Worm (Caenorhabditis elegans) whole organism, L4/young adult: ENCODE measurements around the gene F31F7.2.

Source experiments
- W03F9.2 ChIP-seq: fragments of 150-350 bp; optimal IDR thresholded peaks from 2 replicates; lab custom pipeline; 2014; ENCODE audit warnings: missing biosample characterization, missing genetic modification characterization
- dao-5 ChIP-seq: sonication (generic microtip); optimal IDR thresholded peaks from 2 replicates; lab custom pipeline; 2016; ENCODE audit warnings: missing genotype, missing genetic modification characterization, moderate library complexity, missing compliant biosample characterization
- him-1 ChIP-seq: sonication (generic microtip); optimal IDR thresholded peaks from 2 replicates; lab custom pipeline; 2016; ENCODE audit warnings: missing genotype, missing genetic modification reagents, missing genetic modification characterization, missing compliant biosample characterization

DNA sequence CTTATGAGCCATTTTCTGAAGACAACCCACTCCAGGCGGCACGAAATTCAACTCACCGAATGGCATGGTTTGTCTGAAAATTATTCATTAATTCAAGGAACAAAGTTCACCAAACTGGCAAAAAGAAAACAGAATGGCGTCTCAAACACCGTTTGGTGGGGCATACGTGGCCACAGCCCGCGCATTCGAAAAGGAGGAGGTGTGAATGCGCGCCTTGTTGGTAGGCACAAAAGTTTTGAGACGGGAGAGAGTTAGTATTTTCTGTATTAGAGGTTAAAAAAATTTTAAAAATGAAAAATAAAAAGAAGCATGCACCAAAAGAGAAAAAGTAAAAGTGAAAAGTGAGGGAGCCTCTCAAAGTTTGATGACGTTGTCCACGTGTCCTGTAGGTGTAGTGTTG lies 41.3 kb downstream of the F31F7.2 start:
- TF ChIP-seq him-1 = no peak
- TF ChIP-seq W03F9.2 (tag; lab: Kevin White, UChicago) = no peak
- TF ChIP-seq dao-5 (tag; lab: Kevin White, UChicago) = no peak
